Worm (Caenorhabditis elegans) whole organism, L4/young adult: Measurements from ENCODE around the gene ceh-1.

Source experiments
- W03F9.2 ChIP-seq: fragments of 150-350 bp; optimal IDR thresholded peaks from 2 replicates; lab custom pipeline; 2014; ENCODE audit warnings: missing biosample characterization, missing genetic modification characterization
- dao-5 ChIP-seq: sonication (generic microtip); optimal IDR thresholded peaks from 2 replicates; lab custom pipeline; 2016; ENCODE audit warnings: missing genotype, missing genetic modification characterization, moderate library complexity, missing compliant biosample characterization
- him-1 ChIP-seq: sonication (generic microtip); optimal IDR thresholded peaks from 2 replicates; lab custom pipeline; 2016; ENCODE audit warnings: missing genotype, missing genetic modification reagents, missing genetic modification characterization, missing compliant biosample characterization

The ceh-1 gene

DNA sequence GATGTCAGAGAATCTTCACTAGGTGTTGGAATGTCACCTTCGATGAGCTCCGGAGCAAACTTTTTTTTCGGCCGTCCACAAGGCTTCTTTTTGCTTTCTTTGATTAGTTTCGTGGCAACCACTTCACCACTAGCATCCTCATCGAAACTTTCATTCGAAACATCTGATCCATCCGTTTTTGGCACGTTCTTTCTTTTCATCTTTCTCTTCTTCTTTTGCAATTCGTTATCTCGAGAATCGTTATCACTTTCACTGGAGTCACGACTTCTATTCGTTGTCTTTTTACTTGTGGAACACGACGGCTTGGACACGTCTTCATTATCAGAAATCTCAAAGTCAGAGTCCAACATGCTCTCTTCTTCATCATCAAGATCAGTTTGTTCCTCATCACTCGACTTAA lies 49.8 kb downstream of the ceh-1 start:
- TF ChIP-seq dao-5 (tag; lab: Kevin White, UChicago) (no peak), W03F9.2 (tag; lab: Kevin White, UChicago) (no peak), him-1 (tag; lab: Kevin White, UChicago) (no peak)
